Fruit fly (Drosophila melanogaster) whole organism, adult: ENCODE data around the gene CG4701.
"Not testable (repeated sequence)": the region's sequence is repeated elsewhere in the genome, so short reads cannot be mapped to it uniquely, and the experiment has no call there.

Experiments used
- CG11617 ChIP-seq: fragments of 200-800 bp; sonication (Bioruptor generic); optimal IDR thresholded peaks from 2 replicates; lab custom pipeline; 2017; ENCODE audit warnings: mild to moderate bottlenecking, missing biosample characterization, missing genetic modification reagents, missing genetic modification characterization
- CG12768 ChIP-seq: fragments of 200-800 bp; sonication (Bioruptor generic); optimal IDR thresholded peaks from 2 replicates; lab custom pipeline; 2017; ENCODE audit warnings: missing biosample characterization, missing genetic modification characterization, mild to moderate bottlenecking, moderate library complexity, missing genetic modification reagents
- CG14711 ChIP-seq: fragments of 200-800 bp; sonication (Bioruptor generic); optimal IDR thresholded peaks from 2 replicates; lab custom pipeline; 2018; ENCODE audit warnings: missing biosample characterization, mild to moderate bottlenecking, missing genetic modification characterization, moderate library complexity
- CG1620 ChIP-seq: fragments of 200-800 bp; sonication (Bioruptor generic); optimal IDR thresholded peaks from 2 replicates; lab custom pipeline; 2016; ENCODE audit warnings: missing biosample characterization, missing genetic modification characterization
- CG33017 ChIP-seq: fragments of 200-800 bp; sonication (Bioruptor generic); optimal IDR thresholded peaks from 2 replicates; lab custom pipeline; 2018; ENCODE audit warnings: missing biosample characterization, mild to moderate bottlenecking, missing genetic modification characterization, moderate library complexity
- CG5204 ChIP-seq: fragments of 200-800 bp; sonication (Bioruptor generic); optimal IDR thresholded peaks from 2 replicates; lab custom pipeline; 2016; ENCODE audit warnings: missing biosample characterization, missing genetic modification characterization
- CG7045 ChIP-seq: fragments of 200-800 bp; sonication (Bioruptor generic); optimal IDR thresholded peaks from 2 replicates; lab custom pipeline; 2017; ENCODE audit warnings: missing biosample characterization, mild to moderate bottlenecking, missing genetic modification characterization
- CG7101 ChIP-seq: fragments of 200-800 bp; sonication (Bioruptor generic); optimal IDR thresholded peaks from 2 replicates; lab custom pipeline; 2018; ENCODE audit warnings: missing biosample characterization, mild to moderate bottlenecking, missing genetic modification characterization, moderate library complexity
- Clk ChIP-seq: fragments of 200-800 bp; sonication (Bioruptor generic); optimal IDR thresholded peaks from 2 replicates; lab custom pipeline; 2017; ENCODE audit warnings: missing biosample characterization, missing genetic modification characterization
- Crg-1 ChIP-seq: fragments of 200-800 bp; sonication (Bioruptor generic); optimal IDR thresholded peaks from 2 replicates; lab custom pipeline; 2016; ENCODE audit warnings: missing biosample characterization, missing genetic modification characterization
- Hr96 ChIP-seq: fragments of 200-800 bp; sonication (Bioruptor generic); optimal IDR thresholded peaks from 2 replicates; lab custom pipeline; 2016; ENCODE audit warnings: missing biosample characterization, missing genetic modification characterization
- Mnt ChIP-seq: fragments of 200-800 bp; sonication (Bioruptor generic); optimal IDR thresholded peaks from 2 replicates; lab custom pipeline; 2016; ENCODE audit warnings: missing biosample characterization, mild to moderate bottlenecking, missing genetic modification characterization
- bab1 ChIP-seq: fragments of 200-800 bp; sonication (Bioruptor generic); optimal IDR thresholded peaks from 3 replicates; lab custom pipeline; 2019; ENCODE audit warnings: missing biosample characterization, mild to moderate bottlenecking, missing genetic modification characterization, moderate library complexity
- cic ChIP-seq: fragments of 200-800 bp; sonication (Bioruptor generic); optimal IDR thresholded peaks from 2 replicates; lab custom pipeline; 2017; ENCODE audit warnings: missing biosample characterization, mild to moderate bottlenecking, missing genetic modification characterization, moderate library complexity
- cnc ChIP-seq, 2 experiments: fragments of >200 bp; optimal IDR thresholded peaks; 2 replicates each; lab custom pipeline; 2017
- kay ChIP-seq: fragments of 200-800 bp; sonication (Bioruptor generic); peaks from one replicate; lab custom pipeline; 2016; ENCODE audit warnings: missing biosample characterization, missing genetic modification characterization, borderline replicate concordance
- ovo ChIP-seq: fragments of 200-800 bp; sonication (Bioruptor generic); optimal IDR thresholded peaks from 2 replicates; lab custom pipeline; 2016; ENCODE audit warnings: missing biosample characterization, missing genetic modification characterization
- pad ChIP-seq: fragments of 200-800 bp; sonication (Bioruptor generic); optimal IDR thresholded peaks from 3 replicates; lab custom pipeline; 2017; ENCODE audit warnings: missing biosample characterization, missing genetic modification characterization, mild to moderate bottlenecking, moderate library complexity, missing genetic modification reagents
- tj ChIP-seq: fragments of 200-800 bp; sonication (Bioruptor generic); optimal IDR thresholded peaks from 3 replicates; lab custom pipeline; 2017; ENCODE audit warnings: missing biosample characterization, mild to moderate bottlenecking, missing genetic modification characterization, moderate library complexity
- toe ChIP-seq: fragments of 200-800 bp; sonication (Bioruptor generic); optimal IDR thresholded peaks from 2 replicates; lab custom pipeline; 2016; ENCODE audit warnings: missing biosample characterization, missing genetic modification characterization

CG4701 gene

dm6 chr2L:14765608-14766007 lies at the start of gene CG4701:
TSS of gene CG4701 (plus strand) at chr2L:14765908.
- TF ChIP-seq Crg-1 (GFP tag; lab: Kevin White, UChicago) (no peak), CG1620 (GFP tag; lab: Kevin White, UChicago) (no peak), bab1 (GFP tag; lab: Kevin White, UChicago) (no peak), CG14711 (tag; lab: Kevin White, UChicago) (no peak)

- no peak for TF ChIP-seq CG1620 (GFP tag; lab: Kevin White, UChicago)
- no peak for TF ChIP-seq CG7045
- TF ChIP-seq tj (GFP tag; lab: Kevin White, UChicago): no peak
- TF ChIP-seq Clk: no peak
- TF ChIP-seq Crg-1 (GFP tag; lab: Kevin White, UChicago): no peak
- TF ChIP-seq toe (GFP tag; lab: Kevin White, UChicago): no peak
- no peak for TF ChIP-seq CG11617 (GFP tag; lab: Kevin White, UChicago)
- TF ChIP-seq cnc (optimal IDR thresholded peaks at IDR 0.05; lab: Kevin White, UChicago): no peak
- no peak for TF ChIP-seq pad (GFP tag; lab: Kevin White, UChicago)
- no peak for TF ChIP-seq ovo (GFP tag; lab: Kevin White, UChicago)
- no peak for TF ChIP-seq cic
- TF ChIP-seq kay (GFP tag; lab: Kevin White, UChicago): no peak
- TF ChIP-seq CG14711 (tag; lab: Kevin White, UChicago): no peak
- no peak for TF ChIP-seq CG7101 (tag; lab: Kevin White, UChicago)
- no peak for TF ChIP-seq CG33017
- no peak for TF ChIP-seq CG12768 (GFP tag; lab: Kevin White, UChicago)
- TF ChIP-seq bab1 (GFP tag; lab: Kevin White, UChicago): no peak
- no peak for TF ChIP-seq Hr96 (GFP tag; lab: Kevin White, UChicago)
- no peak for TF ChIP-seq CG5204
Measured at dm6 chr2L:14730077-14730476, 35.6 kb upstream of the CG4701 start, which contains the start of gene CG42685. TSS of gene CG42685 (minus strand) at chr2L:14730177.

- TF ChIP-seq pad (GFP tag; lab: Kevin White, UChicago); CG7045; toe (GFP tag; lab: Kevin White, UChicago): not testable (repeated sequence)
Measured at dm6 chr2L:14735543-14735942, 30.2 kb upstream of the CG4701 start, which contains the start of gene CG31835. TSS of gene CG31835 (plus strand) at chr2L:14735843.

dm6 chr2L:14737669-14738068 lies 28.0 kb upstream of the CG4701 start, which contains the start of gene CG31775:
TSS of gene CG31775 (minus strand) at chr2L:14737769.
- TF ChIP-seq kay (GFP tag; lab: Kevin White, UChicago); CG5204; ovo (GFP tag; lab: Kevin White, UChicago): not testable (repeated sequence)

dm6 chr2L:14739614-14740013 lies 26.1 kb upstream of the CG4701 start, which contains the start of gene CG42585:
TSS of gene CG42585 (plus strand) at chr2L:14739914.
- TF ChIP-seq CG7101 (tag; lab: Kevin White, UChicago); bab1 (GFP tag; lab: Kevin White, UChicago); CG5204: not testable (repeated sequence)

- not testable (repeated sequence) for TF ChIP-seq CG14711 (tag; lab: Kevin White, UChicago); tj (GFP tag; lab: Kevin White, UChicago); CG7045
Measured at dm6 chr2L:14741740-14742139, 24.0 kb upstream of the CG4701 start, which contains the start of gene CG42586. TSS of gene CG42586 (minus strand) at chr2L:14741840.

- TF ChIP-seq CG11617 (GFP tag; lab: Kevin White, UChicago); CG5204; CG33017: not testable (repeated sequence)
Measured at dm6 chr2L:14742893-14743292, 22.8 kb upstream of the CG4701 start, which contains the start of gene CG34166. TSS of gene CG34166 (plus strand) at chr2L:14743193.

- TF ChIP-seq CG7101 (tag; lab: Kevin White, UChicago) (no peak), CG12768 (GFP tag; lab: Kevin White, UChicago) (no peak), CG33017 (no peak)
Measured at dm6 chr2L:14743337-14743736, 22.4 kb upstream of the CG4701 start.

dm6 chr2L:14744121-14744520 lies 21.6 kb upstream of the CG4701 start, which contains the start of gene CG42681:
TSS of gene CG42681 (plus strand) at chr2L:14744421.
- TF ChIP-seq CG1620 (GFP tag; lab: Kevin White, UChicago) (no peak), kay (GFP tag; lab: Kevin White, UChicago) (no peak), Mnt (GFP tag; lab: Kevin White, UChicago) (no peak), CG33017 (no peak), tj (GFP tag; lab: Kevin White, UChicago) (no peak), cic (no peak), cnc (optimal IDR thresholded peaks at IDR 0.05; lab: Kevin White, UChicago) (no peak), Hr96 (GFP tag; lab: Kevin White, UChicago) (no peak), CG14711 (tag; lab: Kevin White, UChicago) (no peak), CG5204 (no peak)
